Worm (Caenorhabditis elegans): ENCODE data around the gene str-30.

ce11 chrV:3677212-3677611 is 47.7 kb upstream of the str-30 start:
- no peak for TF ChIP-seq lin-39 (tag; optimal IDR thresholded peaks at IDR 0.05)
- TF ChIP-seq ztf-4 (tag; optimal IDR thresholded peaks at IDR 0.05) = no peak
- no peak for TF ChIP-seq nhr-11 (tag; optimal IDR thresholded peaks at IDR 0.05)
- TF ChIP-seq ztf-1 (GFP tag; conservative IDR thresholded peaks at IDR 0.05) = no peak
- TF ChIP-seq ztf-11 (tag; optimal IDR thresholded peaks at IDR 0.05) = no peak
- no peak for TF ChIP-seq blmp-1 (tag; optimal IDR thresholded peaks at IDR 0.05; ENCODE audit: insufficient read depth)
- no peak for TF ChIP-seq elt-3 (tag; optimal IDR thresholded peaks at IDR 0.05)
